Worm (Caenorhabditis elegans) whole organism, L2 larva: ENCODE data around the gene ZC15.5.
"Not testable (repeated sequence)": the region's sequence is repeated elsewhere in the genome, so short reads cannot be mapped to it uniquely, and the experiment has no call there.

Experiments
- C34F6.9 ChIP-seq: fragments of 150-350 bp; optimal IDR thresholded peaks from 2 replicates; lab custom pipeline; 2014; ENCODE audit warnings: missing biosample characterization, missing genetic modification characterization
- F13H6.1 ChIP-seq: sonication (generic microtip); optimal IDR thresholded peaks from 2 replicates; lab custom pipeline; 2016; ENCODE audit warnings: missing genetic modification characterization, missing compliant biosample characterization
- Y55F3AM.14 ChIP-seq: fragments of 200-800 bp; sonication (Bioruptor generic); optimal IDR thresholded peaks from 2 replicates; lab custom pipeline; 2018; ENCODE audit warnings: mild to moderate bottlenecking, missing genetic modification characterization, missing compliant biosample characterization
- ZK546.5 ChIP-seq: sonication (generic microtip); optimal IDR thresholded peaks from 2 replicates; lab custom pipeline; 2017; ENCODE audit warnings: missing biosample characterization, missing genetic modification characterization
- aly-2 ChIP-seq: fragments of 150-350 bp; optimal IDR thresholded peaks from 2 replicates; lab custom pipeline; 2014; ENCODE audit warnings: missing biosample characterization, missing genetic modification characterization
- blmp-1 ChIP-seq: sonication (generic microtip); optimal IDR thresholded peaks from 2 replicates; lab custom pipeline; 2017; ENCODE audit warnings: missing genetic modification characterization, mild to moderate bottlenecking, missing compliant biosample characterization, antibody characterized with exemption, moderate library complexity; ENCODE audit not compliant: insufficient read depth
- ceh-16 ChIP-seq: fragments of 150-350 bp; optimal IDR thresholded peaks from 2 replicates; lab custom pipeline; 2014; ENCODE audit warnings: missing biosample characterization, missing genetic modification characterization
- ceh-82 ChIP-seq: fragments of 150-350 bp; optimal IDR thresholded peaks from 2 replicates; lab custom pipeline; 2014; ENCODE audit warnings: missing biosample characterization, missing genetic modification characterization
- crh-2 ChIP-seq: sonication (generic microtip); optimal IDR thresholded peaks from 2 replicates; lab custom pipeline; 2017; ENCODE audit warnings: missing biosample characterization, missing genetic modification characterization
- dmd-4 ChIP-seq: sonication (generic microtip); optimal IDR thresholded peaks from 2 replicates; lab custom pipeline; 2017; ENCODE audit warnings: missing biosample characterization, missing genetic modification characterization
- egl-27 ChIP-seq: sonication (generic microtip); optimal IDR thresholded peaks from 3 replicates; lab custom pipeline; 2017; ENCODE audit warnings: missing biosample characterization, missing genetic modification reagents, missing genetic modification characterization
- gmeb-1 ChIP-seq: fragments of 150-350 bp; optimal IDR thresholded peaks from 2 replicates; lab custom pipeline; 2014; ENCODE audit warnings: missing biosample characterization, missing genetic modification characterization
- lin-13 ChIP-seq: fragments of 150-350 bp; optimal IDR thresholded peaks from 2 replicates; lab custom pipeline; 2014; ENCODE audit warnings: missing biosample characterization, missing genetic modification reagents, missing genetic modification characterization
- lin-39 ChIP-seq: fragments of 150-350 bp; optimal IDR thresholded peaks from 2 replicates; lab custom pipeline; 2014; ENCODE audit warnings: missing biosample characterization, missing genetic modification reagents, missing genetic modification characterization
- mab-5 ChIP-seq: fragments of 150-350 bp; optimal IDR thresholded peaks from 2 replicates; lab custom pipeline; 2014; ENCODE audit warnings: missing biosample characterization, missing genetic modification characterization
- mbf-1 ChIP-seq: sonication (generic microtip); optimal IDR thresholded peaks from 2 replicates; lab custom pipeline; 2017; ENCODE audit warnings: missing biosample characterization, missing genetic modification characterization
- nhr-10 ChIP-seq: sonication (generic microtip); optimal IDR thresholded peaks from 2 replicates; lab custom pipeline; 2017; ENCODE audit warnings: missing biosample characterization, missing genetic modification characterization
- nhr-11 ChIP-seq: fragments of 150-350 bp; optimal IDR thresholded peaks from 2 replicates; lab custom pipeline; 2014; ENCODE audit warnings: missing biosample characterization, missing genetic modification characterization
- nhr-12 ChIP-seq: fragments of 150-350 bp; optimal IDR thresholded peaks from 2 replicates; lab custom pipeline; 2014; ENCODE audit warnings: missing biosample characterization, missing genetic modification characterization
- nhr-129 ChIP-seq: fragments of 150-350 bp; optimal IDR thresholded peaks from 2 replicates; lab custom pipeline; 2014; ENCODE audit warnings: missing biosample characterization, missing genetic modification characterization
- nhr-21 ChIP-seq: fragments of 150-350 bp; optimal IDR thresholded peaks from 2 replicates; lab custom pipeline; 2014; ENCODE audit warnings: missing biosample characterization, missing genetic modification characterization
- nhr-237 ChIP-seq: fragments of 150-350 bp; optimal IDR thresholded peaks from 2 replicates; lab custom pipeline; 2014; ENCODE audit warnings: missing biosample characterization, missing genetic modification characterization
- nhr-25 ChIP-seq: fragments of 150-350 bp; sonication (generic microtip); optimal IDR thresholded peaks from 3 replicates; lab custom pipeline; 2014; ENCODE audit warnings: missing biosample characterization, missing genetic modification characterization
- nhr-6 ChIP-seq: fragments of 150-350 bp; optimal IDR thresholded peaks from 2 replicates; lab custom pipeline; 2014; ENCODE audit warnings: missing biosample characterization, missing genetic modification characterization
- nhr-77 ChIP-seq: fragments of 150-350 bp; optimal IDR thresholded peaks from 2 replicates; lab custom pipeline; 2014; ENCODE audit warnings: missing biosample characterization, missing genetic modification characterization
- peb-1 ChIP-seq: fragments of 150-350 bp; optimal IDR thresholded peaks from 2 replicates; lab custom pipeline; 2014; ENCODE audit warnings: missing biosample characterization, missing genetic modification characterization
- sem-4 ChIP-seq: fragments of 150-350 bp; optimal IDR thresholded peaks from 2 replicates; lab custom pipeline; 2014; ENCODE audit warnings: missing biosample characterization, missing genetic modification reagents, missing genetic modification characterization
- skn-1 ChIP-seq: sonication (generic microtip); optimal IDR thresholded peaks from 2 replicates; lab custom pipeline; 2017; ENCODE audit warnings: missing biosample characterization, missing genetic modification characterization
- sma-9 ChIP-seq, 2 experiments: fragments of 150-350 bp in 1 of 2; sonication (generic microtip) in 1 of 2; optimal IDR thresholded peaks; 2 replicates each; lab custom pipeline; 2014 to 2016; ENCODE audit warnings: missing genetic modification characterization in 2 of 2, mild to moderate bottlenecking in 1 of 2, missing biosample characterization in 1 of 2, missing compliant biosample characterization in 1 of 2, missing genetic modification reagents in 1 of 2, moderate library complexity in 1 of 2
- snpc-4 ChIP-seq: fragments of 150-350 bp; optimal IDR thresholded peaks from 2 replicates; lab custom pipeline; 2014; ENCODE audit warnings: missing biosample characterization, missing genetic modification characterization
- unc-39 ChIP-seq: fragments of 150-350 bp; optimal IDR thresholded peaks from 2 replicates; lab custom pipeline; 2014; ENCODE audit warnings: missing biosample characterization, missing genetic modification characterization
- unc-55 ChIP-seq: fragments of 150-350 bp; sonication (generic microtip); optimal IDR thresholded peaks from 3 replicates; lab custom pipeline; 2014; ENCODE audit warnings: missing biosample characterization, missing genetic modification reagents, missing genetic modification characterization
- unc-62 ChIP-seq: fragments of 150-350 bp; optimal IDR thresholded peaks from 2 replicates; lab custom pipeline; 2014; ENCODE audit warnings: missing biosample characterization, missing genetic modification reagents, missing genetic modification characterization
- ztf-1 ChIP-seq: fragments of 200-800 bp; sonication (Bioruptor generic); conservative IDR thresholded peaks from 2 replicates; pipeline ENCODE4 v1.3.6; 2022; ENCODE audit warnings: missing genetic modification characterization, missing compliant biosample characterization
- ztf-11 ChIP-seq: sonication (generic microtip); optimal IDR thresholded peaks from 2 replicates; lab custom pipeline; 2017; ENCODE audit warnings: missing biosample characterization, missing genetic modification characterization
- ztf-4 ChIP-seq: fragments of 150-350 bp; optimal IDR thresholded peaks from 2 replicates; lab custom pipeline; 2014; ENCODE audit warnings: missing biosample characterization, missing genetic modification characterization

The ZC15.5 gene

ce11 chrV:20303288-20303687 lies 5.5 kb downstream of the ZC15.5 start, which contains the start of gene ZC15.3:
Gene ZC15.3 (plus strand): TSS chrV:20303588.
- TF ChIP-seq C34F6.9 (tag; lab: Kevin White, UChicago); mab-5; nhr-25: not testable (repeated sequence)
- TF ChIP-seq, all 48 proteins: peak for 0; not testable (repeated sequence) for 48

- no peak for TF ChIP-seq nhr-11
- TF ChIP-seq blmp-1 (tag; lab: Kevin White, UChicago): no peak
- TF ChIP-seq nhr-6 (tag; lab: Kevin White, UChicago): no peak
- TF ChIP-seq crh-2 (tag; lab: Kevin White, UChicago): no peak
- no peak for TF ChIP-seq aly-2 (tag; lab: Kevin White, UChicago)
- TF ChIP-seq skn-1 (tag; lab: Kevin White, UChicago): no peak
- TF ChIP-seq dmd-4 (tag; lab: Kevin White, UChicago): no peak
- no peak for TF ChIP-seq ZK546.5
- TF ChIP-seq nhr-21 (tag; lab: Kevin White, UChicago): no peak
- TF ChIP-seq sem-4 (tag; lab: Kevin White, UChicago): no peak
- TF ChIP-seq gmeb-1 (tag; lab: Kevin White, UChicago): no peak
- TF ChIP-seq unc-62 (GFP tag; lab: Kevin White, UChicago): no peak
- no peak for TF ChIP-seq mbf-1 (tag; lab: Kevin White, UChicago)
- no peak for TF ChIP-seq nhr-10 (tag; lab: Kevin White, UChicago)
- no peak for TF ChIP-seq ceh-16 (tag; lab: Kevin White, UChicago)
- no peak for TF ChIP-seq unc-39
- TF ChIP-seq ztf-11 (tag; lab: Kevin White, UChicago): no peak
- no peak for TF ChIP-seq unc-55 (GFP tag; lab: Kevin White, UChicago)
- TF ChIP-seq nhr-77 (tag; lab: Kevin White, UChicago): no peak
Observed at ce11 chrV:20305803-20306202, 8.1 kb downstream of the ZC15.5 start, which contains the start of gene ZC15.1. Gene ZC15.1 (plus strand): TSS chrV:20306103.

- TF ChIP-seq snpc-4 (tag; lab: Kevin White, UChicago) (no peak), nhr-6 (tag; lab: Kevin White, UChicago) (no peak), ztf-11 (tag; lab: Kevin White, UChicago) (no peak), dmd-4 (tag; lab: Kevin White, UChicago) (no peak), Y55F3AM.14 (GFP tag; lab: Kevin White, UChicago) (no peak), lin-13 (no peak), ceh-82 (no peak), nhr-25 (no peak), nhr-237 (no peak), lin-39 (tag; lab: Kevin White, UChicago) (no peak), peb-1 (tag; lab: Kevin White, UChicago) (no peak), nhr-129 (no peak), F13H6.1 (tag; lab: Kevin White, UChicago) (no peak), sma-9 (GFP tag; optimal IDR thresholded peaks at IDR 0.05; lab: Kevin White, UChicago) (no peak), sma-9 (tag; optimal IDR thresholded peaks at IDR 0.05; lab: Kevin White, UChicago) (no peak)
Observed at ce11 chrV:20310575-20310974, 12.8 kb downstream of the ZC15.5 start, which contains the start of gene ZC15.10. Gene ZC15.10 (plus strand): TSS chrV:20310736.

- TF ChIP-seq ztf-4 (tag; lab: Kevin White, UChicago) (no peak), ztf-11 (tag; lab: Kevin White, UChicago) (no peak), nhr-12 (tag; lab: Kevin White, UChicago) (no peak), nhr-10 (tag; lab: Kevin White, UChicago) (no peak), mbf-1 (tag; lab: Kevin White, UChicago) (no peak), sma-9 (GFP tag; optimal IDR thresholded peaks at IDR 0.05; lab: Kevin White, UChicago) (no peak), sma-9 (tag; optimal IDR thresholded peaks at IDR 0.05; lab: Kevin White, UChicago) (no peak), ceh-16 (tag; lab: Kevin White, UChicago) (no peak), nhr-21 (tag; lab: Kevin White, UChicago) (no peak)
Observed at ce11 chrV:20311519-20311918, 13.8 kb downstream of the ZC15.5 start, which contains the start of gene clec-262. Gene clec-262 (plus strand): TSS chrV:20311819.

ce11 chrV:20317442-20317841 lies 19.7 kb downstream of the ZC15.5 start, which contains the start of gene Y113G7C.1:
Gene Y113G7C.1 (plus strand): TSS chrV:20317742.
- no peak for TF ChIP-seq ceh-82
- TF ChIP-seq egl-27: no peak
- no peak for TF ChIP-seq blmp-1 (tag; lab: Kevin White, UChicago)
- TF ChIP-seq gmeb-1 (tag; lab: Kevin White, UChicago): no peak
- no peak for TF ChIP-seq aly-2 (tag; lab: Kevin White, UChicago)
- no peak for TF ChIP-seq sem-4 (tag; lab: Kevin White, UChicago)
- no peak for TF ChIP-seq nhr-21 (tag; lab: Kevin White, UChicago)
- no peak for TF ChIP-seq ztf-1 (GFP tag; lab: Robert Waterston, UW)
- TF ChIP-seq mbf-1 (tag; lab: Kevin White, UChicago): no peak
- TF ChIP-seq snpc-4 (tag; lab: Kevin White, UChicago): no peak
- no peak for TF ChIP-seq ceh-16 (tag; lab: Kevin White, UChicago)
- no peak for TF ChIP-seq mab-5
- TF ChIP-seq sma-9 (GFP tag; optimal IDR thresholded peaks at IDR 0.05; lab: Kevin White, UChicago): no peak
- no peak for TF ChIP-seq sma-9 (tag; optimal IDR thresholded peaks at IDR 0.05; lab: Kevin White, UChicago)
- no peak for TF ChIP-seq ztf-4 (tag; lab: Kevin White, UChicago)
- TF ChIP-seq C34F6.9 (tag; lab: Kevin White, UChicago): no peak
- no peak for TF ChIP-seq nhr-6 (tag; lab: Kevin White, UChicago)
